Worm (Caenorhabditis elegans) whole organism, late embryonic: ENCODE measurements around the gene Y79H2A.12.

Experiments used
- C38D4.7 ChIP-seq: fragments of 200-800 bp; sonication (Bioruptor generic); optimal IDR thresholded peaks from 2 replicates; lab custom pipeline; 2018; ENCODE audit warnings: mild to moderate bottlenecking, missing genetic modification characterization, moderate library complexity, missing compliant biosample characterization
- F13H6.1 ChIP-seq: sonication (generic microtip); optimal IDR thresholded peaks from 2 replicates; lab custom pipeline; 2016; ENCODE audit warnings: missing genetic modification characterization, missing compliant biosample characterization
- T23F11.4 ChIP-seq: fragments of 200-800 bp; sonication (Bioruptor generic); optimal IDR thresholded peaks from 2 replicates; lab custom pipeline; 2018; ENCODE audit warnings: mild to moderate bottlenecking, missing genetic modification characterization, missing compliant biosample characterization
- Y22D7AL.16 ChIP-seq: sonication (generic microtip); optimal IDR thresholded peaks from 2 replicates; lab custom pipeline; 2016; ENCODE audit warnings: missing genetic modification characterization, missing compliant biosample characterization
- ama-1 ChIP-seq: fragments of 150-350 bp; optimal IDR thresholded peaks from 2 replicates; lab custom pipeline; 2014
- ceh-19 ChIP-seq: fragments of 200-800 bp; sonication (Bioruptor generic); optimal IDR thresholded peaks from 2 replicates; lab custom pipeline; 2018; ENCODE audit warnings: mild to moderate bottlenecking, missing genetic modification characterization, missing compliant biosample characterization
- ceh-2 ChIP-seq: sonication (generic microtip); optimal IDR thresholded peaks from 2 replicates; lab custom pipeline; 2016; ENCODE audit warnings: missing genotype, missing genetic modification characterization, missing compliant biosample characterization
- ceh-24 ChIP-seq: sonication (generic microtip); optimal IDR thresholded peaks from 2 replicates; lab custom pipeline; 2016; ENCODE audit warnings: mild to moderate bottlenecking, missing genetic modification characterization, missing compliant biosample characterization
- ceh-31 ChIP-seq: sonication (generic microtip); optimal IDR thresholded peaks from 2 replicates; lab custom pipeline; 2016; ENCODE audit warnings: missing genetic modification characterization, missing compliant biosample characterization
- ceh-34 ChIP-seq: sonication (generic microtip); optimal IDR thresholded peaks from 2 replicates; lab custom pipeline; 2016; ENCODE audit warnings: mild to moderate bottlenecking, missing genetic modification characterization, missing compliant biosample characterization
- ceh-45 ChIP-seq: fragments of 200-800 bp; sonication (Bioruptor generic); IDR thresholded peaks from 2 replicates; pipeline ENCODE4 v1.3.6; 2022; ENCODE audit warnings: missing genetic modification reagents, missing genetic modification characterization, missing compliant biosample characterization
- ceh-48 ChIP-seq: sonication (generic microtip); optimal IDR thresholded peaks from 2 replicates; lab custom pipeline; 2016; ENCODE audit warnings: missing genetic modification characterization, inconsistent platforms, missing compliant biosample characterization
- ceh-6 ChIP-seq: fragments of 200-800 bp; sonication (Bioruptor generic); optimal IDR thresholded peaks from 2 replicates; lab custom pipeline; 2018; ENCODE audit warnings: mild to moderate bottlenecking, missing genetic modification characterization, missing compliant biosample characterization
- dmd-4 ChIP-seq: sonication (generic microtip); optimal IDR thresholded peaks from 2 replicates; lab custom pipeline; 2016; ENCODE audit warnings: borderline replicate concordance, missing genetic modification characterization, missing compliant biosample characterization
- dve-1 ChIP-seq: sonication (generic microtip); optimal IDR thresholded peaks from 2 replicates; lab custom pipeline; 2017; ENCODE audit warnings: antibody characterized with exemption, mild to moderate bottlenecking, missing genetic modification characterization, missing compliant biosample characterization
- elt-4 ChIP-seq: sonication (generic microtip); optimal IDR thresholded peaks from 2 replicates; lab custom pipeline; 2016; ENCODE audit warnings: missing genetic modification characterization, missing compliant biosample characterization
- eyg-1 ChIP-seq: sonication (generic microtip); optimal IDR thresholded peaks from 2 replicates; lab custom pipeline; 2016; ENCODE audit warnings: missing genotype, missing genetic modification characterization, missing compliant biosample characterization
- fkh-10 ChIP-seq: fragments of 150-350 bp; optimal IDR thresholded peaks from 2 replicates; lab custom pipeline; 2014; ENCODE audit warnings: missing biosample characterization, missing genetic modification reagents, missing genetic modification characterization
- fkh-6 ChIP-seq: sonication (generic microtip); optimal IDR thresholded peaks from 2 replicates; lab custom pipeline; 2016; ENCODE audit warnings: missing genetic modification characterization, missing compliant biosample characterization
- hlh-15 ChIP-seq: sonication (generic microtip); optimal IDR thresholded peaks from 2 replicates; lab custom pipeline; 2016; ENCODE audit warnings: missing genetic modification characterization, missing compliant biosample characterization
- hlh-30 ChIP-seq: sonication (generic microtip); optimal IDR thresholded peaks from 2 replicates; lab custom pipeline; 2017; ENCODE audit warnings: antibody characterized with exemption, missing genetic modification characterization, missing compliant biosample characterization; ENCODE audit not compliant: insufficient read depth
- hlh-8 ChIP-seq: sonication (generic microtip); optimal IDR thresholded peaks from 2 replicates; lab custom pipeline; 2016; ENCODE audit warnings: missing genotype, missing genetic modification characterization, missing compliant biosample characterization
- madf-2 ChIP-seq: sonication (generic microtip); optimal IDR thresholded peaks from 2 replicates; lab custom pipeline; 2017; ENCODE audit warnings: missing genetic modification characterization, missing compliant biosample characterization
- mec-3 ChIP-seq: sonication (generic microtip); optimal IDR thresholded peaks from 2 replicates; lab custom pipeline; 2016; ENCODE audit warnings: borderline replicate concordance, missing genetic modification characterization, missing compliant biosample characterization
- nfya-1 ChIP-seq: sonication (generic microtip); optimal IDR thresholded peaks from 2 replicates; lab custom pipeline; 2017; ENCODE audit warnings: missing genetic modification characterization, mild to moderate bottlenecking, missing compliant biosample characterization, antibody characterized with exemption, moderate library complexity
- nhr-232 ChIP-seq: sonication (generic microtip); optimal IDR thresholded peaks from 2 replicates; lab custom pipeline; 2016; ENCODE audit warnings: missing genetic modification characterization, missing compliant biosample characterization
- npax-4 ChIP-seq: sonication (generic microtip); optimal IDR thresholded peaks from 2 replicates; lab custom pipeline; 2016; ENCODE audit warnings: missing genetic modification characterization, missing compliant biosample characterization
- odd-2 ChIP-seq: sonication (generic microtip); optimal IDR thresholded peaks from 2 replicates; lab custom pipeline; 2017; ENCODE audit warnings: antibody characterized with exemption, mild to moderate bottlenecking, missing genetic modification characterization, missing compliant biosample characterization
- pag-3 ChIP-seq: sonication (generic microtip); optimal IDR thresholded peaks from 2 replicates; lab custom pipeline; 2016; ENCODE audit warnings: missing compliant biosample characterization, missing genetic modification characterization, borderline replicate concordance
- pha-4 ChIP-seq: fragments of 150-350 bp; optimal IDR thresholded peaks from 2 replicates; lab custom pipeline; 2018; ENCODE audit warnings: missing biosample characterization, missing genetic modification reagents, missing genetic modification characterization
- ref-2 ChIP-seq: sonication (generic microtip); optimal IDR thresholded peaks from 2 replicates; lab custom pipeline; 2016; ENCODE audit warnings: missing genetic modification characterization, missing compliant biosample characterization
- sdc-2 ChIP-seq: sonication (generic microtip); optimal IDR thresholded peaks from 2 replicates; lab custom pipeline; 2016; ENCODE audit warnings: missing genotype, missing genetic modification characterization, missing compliant biosample characterization
- syd-9 ChIP-seq: sonication (generic microtip); optimal IDR thresholded peaks from 2 replicates; lab custom pipeline; 2016; ENCODE audit warnings: mild to moderate bottlenecking, missing genetic modification characterization, moderate library complexity, missing compliant biosample characterization
- ttx-3 ChIP-seq: sonication (generic microtip); optimal IDR thresholded peaks from 2 replicates; lab custom pipeline; 2016; ENCODE audit warnings: missing genetic modification reagents, missing genetic modification characterization, missing compliant biosample characterization
- unc-3 ChIP-seq, 2 experiments: fragments of 200-800 bp in 1 of 2; sonication (Bioruptor generic) in 1 of 2; sonication (generic microtip) in 1 of 2; conservative IDR thresholded peaks in 1 of 2; optimal IDR thresholded peaks in 1 of 2; 2 replicates each; pipeline versions ENCODE4 v1.3.6 to Lab custom; 2016 to 2022; ENCODE audit warnings: missing compliant biosample characterization in 2 of 2, missing genetic modification characterization in 2 of 2, missing genetic modification reagents in 1 of 2
- unc-42 ChIP-seq: sonication (generic microtip); optimal IDR thresholded peaks from 2 replicates; lab custom pipeline; 2016; ENCODE audit warnings: missing genotype, missing genetic modification characterization, missing compliant biosample characterization
- unc-55 ChIP-seq: sonication (generic microtip); optimal IDR thresholded peaks from 2 replicates; lab custom pipeline; 2017; ENCODE audit warnings: missing biosample characterization, missing genetic modification reagents, missing genetic modification characterization
- zip-5 ChIP-seq: sonication (generic microtip); optimal IDR thresholded peaks from 2 replicates; lab custom pipeline; 2016; ENCODE audit warnings: missing genetic modification characterization, missing compliant biosample characterization
- ztf-16 ChIP-seq: sonication (generic microtip); optimal IDR thresholded peaks from 2 replicates; lab custom pipeline; 2017; ENCODE audit warnings: missing genetic modification characterization, missing compliant biosample characterization

Y79H2A.12 gene

ce11 chrIII:12015611-12016010 lies 13.1 kb downstream of the Y79H2A.12 start:
- TF ChIP-seq madf-2 (tag; lab: Kevin White, UChicago) (no peak), dve-1 (tag; lab: Kevin White, UChicago) (no peak), nhr-232 (tag; lab: Kevin White, UChicago) (no peak), F13H6.1 (no peak), dmd-4 (tag; lab: Kevin White, UChicago) (no peak), hlh-30 (tag; lab: Kevin White, UChicago) (no peak), C38D4.7 (no peak), zip-5 (tag; lab: Kevin White, UChicago) (no peak), fkh-6 (tag; lab: Kevin White, UChicago) (no peak), ceh-45 (no peak), ceh-2 (tag; lab: Kevin White, UChicago) (no peak), ceh-34 (no peak), ama-1 (lab: Kevin White, UChicago) (no peak), ceh-6 (GFP tag; lab: Kevin White, UChicago) (no peak), unc-3 (GFP tag; conservative IDR thresholded peaks at IDR 0.05; lab: Robert Waterston, UW) (no peak), unc-3 (tag; optimal IDR thresholded peaks at IDR 0.05; lab: Kevin White, UChicago) (no peak), hlh-15 (tag; lab: Kevin White, UChicago) (no peak), hlh-8 (tag; lab: Kevin White, UChicago) (no peak)

ce11 chrIII:12015183-12015582 lies 13.5 kb downstream of the Y79H2A.12 start:
- TF ChIP-seq dve-1 (tag; lab: Kevin White, UChicago) = peak; percentile 86
- TF ChIP-seq F13H6.1 = no peak

ce11 chrIII:12014503-12014902 lies 14.2 kb downstream of the Y79H2A.12 start:
- no peak for TF ChIP-seq ztf-16 (tag; lab: Kevin White, UChicago)
- TF ChIP-seq syd-9 = no peak
- TF ChIP-seq nfya-1 (tag; lab: Kevin White, UChicago) = no peak
- TF ChIP-seq ttx-3 = no peak
- no peak for TF ChIP-seq dmd-4 (tag; lab: Kevin White, UChicago)
- TF ChIP-seq nhr-232 (tag; lab: Kevin White, UChicago) = no peak
- TF ChIP-seq odd-2 (tag; lab: Kevin White, UChicago) = no peak
- no peak for TF ChIP-seq pha-4 (tag; lab: Kevin White, UChicago)

ce11 chrIII:12013718-12014117 lies 15.0 kb downstream of the Y79H2A.12 start:
- no peak for TF ChIP-seq ceh-31 (tag; lab: Kevin White, UChicago)
- TF ChIP-seq ama-1 (lab: Kevin White, UChicago) = no peak
- no peak for TF ChIP-seq F13H6.1
- TF ChIP-seq unc-42 = no peak
- no peak for TF ChIP-seq C38D4.7
- TF ChIP-seq npax-4 (tag; lab: Kevin White, UChicago) = no peak
- TF ChIP-seq mec-3 (tag; lab: Kevin White, UChicago) = no peak
- no peak for TF ChIP-seq elt-4 (tag; lab: Kevin White, UChicago)
- TF ChIP-seq ceh-48 (tag; lab: Kevin White, UChicago) = no peak

- TF ChIP-seq Y22D7AL.16 (no peak), unc-55 (no peak), ceh-31 (tag; lab: Kevin White, UChicago) (no peak), pag-3 (no peak), fkh-10 (GFP tag; lab: Kevin White, UChicago) (no peak), ama-1 (lab: Kevin White, UChicago) (no peak), sdc-2 (tag; lab: Kevin White, UChicago) (no peak), odd-2 (tag; lab: Kevin White, UChicago) (no peak), eyg-1 (no peak), T23F11.4 (GFP tag; lab: Kevin White, UChicago) (no peak), hlh-15 (tag; lab: Kevin White, UChicago) (no peak), ztf-16 (tag; lab: Kevin White, UChicago) (no peak), ceh-24 (no peak), pha-4 (tag; lab: Kevin White, UChicago) (no peak), ceh-19 (no peak), ceh-45 (no peak), ref-2 (tag; lab: Kevin White, UChicago) (no peak), hlh-8 (tag; lab: Kevin White, UChicago) (no peak)
Measured at ce11 chrIII:12013054-12013453, 15.6 kb downstream of the Y79H2A.12 start.
